In the genomic region with DNA sequence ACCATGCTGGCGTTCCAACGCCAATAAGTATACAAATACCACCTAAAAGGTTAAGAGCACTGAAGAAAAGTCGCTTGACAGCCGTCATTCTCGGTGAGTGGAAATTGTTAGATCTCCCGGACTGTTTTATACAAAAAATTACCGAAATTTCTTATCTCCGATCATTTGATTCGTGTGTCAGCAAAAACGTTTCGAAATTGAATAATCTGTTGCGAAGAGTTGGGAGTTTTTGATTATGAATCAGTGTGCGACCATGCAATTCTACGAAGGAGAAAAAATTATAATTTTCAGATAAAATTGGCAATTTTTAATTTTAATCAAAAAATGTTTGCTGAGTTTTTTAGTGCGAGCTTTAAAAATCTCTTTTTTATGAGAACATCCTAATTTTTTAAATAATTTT, we compare ENCODE assay signal across 2 worm cellular contexts.
TF ChIP-seq lines count a peak whose summit lies in the region.

clc-11 (minus strand) TSS at position 101 of the 400 bp plus-strand sequence.

TF ChIP-seq in whole organism, L1 larva, 84 proteins besides CTCF, POLR2A, EP300 and RAD21:
- TF ChIP-seq efl-1 (optimal IDR thresholded peaks at IDR 0.05; lab: Kevin White, UChicago) (no peak), efl-1 (GFP tag; optimal IDR thresholded peaks at IDR 0.05 in 1 of 2; lab: Kevin White, UChicago) (peak in 1 of 2 experiments; percentile 65), elt-2 (tag; optimal IDR thresholded peaks at IDR 0.05; lab: Kevin White, UChicago) (peak; percentile 10), pag-3 (tag; optimal IDR thresholded peaks at IDR 0.05; lab: Kevin White, UChicago; ENCODE audit: borderline replicate concordance, insufficient read depth) (no peak)
TF ChIP-seq in whole organism, L1 larva: peak in this region for 2.

TF ChIP-seq in whole organism, L2 larva, 48 proteins besides CTCF, POLR2A, EP300 and RAD21:
- TF ChIP-seq elt-3 (tag; optimal IDR thresholded peaks at IDR 0.05; lab: Kevin White, UChicago) (no peak), fos-1 (tag; optimal IDR thresholded peaks at IDR 0.05; lab: Kevin White, UChicago) (peak; percentile 31)
TF ChIP-seq in whole organism, L2 larva: peak in this region for 1.

Comparison
In these comparisons a context has a peak if more than half of its experiments do, and no peak if none do; other contexts are left out.
1. Of the 22 proteins assayed by ChIP-seq in both whole organism, L1 larva and whole organism, L2 larva: peak only in whole organism, L1 larva: none; only in whole organism, L2 larva: fos-1; in both: none; in neither: 21.